Worm (Caenorhabditis elegans): ENCODE data around the gene mrck-1.

DNA sequence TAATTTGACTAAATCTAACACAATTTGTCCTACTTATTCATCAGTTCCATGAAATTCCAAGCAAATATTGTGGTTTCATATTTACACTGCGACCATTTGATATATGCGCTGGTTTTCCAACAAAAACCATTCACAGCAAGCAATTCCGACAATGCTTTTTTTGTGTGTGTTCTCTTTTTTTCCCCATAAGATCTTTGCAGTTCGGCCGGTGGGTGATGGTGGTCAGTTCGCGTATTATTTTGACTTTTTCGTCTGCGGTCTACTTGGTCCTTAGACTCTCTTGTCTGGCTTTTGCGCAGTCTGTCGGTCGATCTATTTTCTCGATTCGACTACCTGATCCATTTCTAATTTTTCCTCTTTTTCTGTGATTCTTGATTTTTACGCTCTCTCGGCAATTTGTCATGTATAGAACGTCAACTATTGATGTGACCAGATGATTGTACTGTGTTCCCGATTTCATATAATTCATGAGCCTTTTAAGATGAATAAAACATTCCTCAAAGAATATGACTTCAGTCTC is 53.8 kb downstream of the mrck-1 start:
- no peak for TF ChIP-seq nhr-12 (tag; optimal IDR thresholded peaks at IDR 0.05)
- no peak for TF ChIP-seq ztf-11 (tag; optimal IDR thresholded peaks at IDR 0.05)
- TF ChIP-seq tbx-8 (GFP tag; optimal IDR thresholded peaks at IDR 0.05), result no peak
- TF ChIP-seq blmp-1 (tag; optimal IDR thresholded peaks at IDR 0.05), result no peak
- TF ChIP-seq ham-2 (GFP tag; optimal IDR thresholded peaks at IDR 0.05), result no peak
- no peak for TF ChIP-seq sptf-1 (tag; optimal IDR thresholded peaks at IDR 0.05)
- TF ChIP-seq elt-3 (tag; optimal IDR thresholded peaks at IDR 0.05), result no peak
